Fruit fly (Drosophila melanogaster): Measurements from ENCODE around the gene slmb.

DNA sequence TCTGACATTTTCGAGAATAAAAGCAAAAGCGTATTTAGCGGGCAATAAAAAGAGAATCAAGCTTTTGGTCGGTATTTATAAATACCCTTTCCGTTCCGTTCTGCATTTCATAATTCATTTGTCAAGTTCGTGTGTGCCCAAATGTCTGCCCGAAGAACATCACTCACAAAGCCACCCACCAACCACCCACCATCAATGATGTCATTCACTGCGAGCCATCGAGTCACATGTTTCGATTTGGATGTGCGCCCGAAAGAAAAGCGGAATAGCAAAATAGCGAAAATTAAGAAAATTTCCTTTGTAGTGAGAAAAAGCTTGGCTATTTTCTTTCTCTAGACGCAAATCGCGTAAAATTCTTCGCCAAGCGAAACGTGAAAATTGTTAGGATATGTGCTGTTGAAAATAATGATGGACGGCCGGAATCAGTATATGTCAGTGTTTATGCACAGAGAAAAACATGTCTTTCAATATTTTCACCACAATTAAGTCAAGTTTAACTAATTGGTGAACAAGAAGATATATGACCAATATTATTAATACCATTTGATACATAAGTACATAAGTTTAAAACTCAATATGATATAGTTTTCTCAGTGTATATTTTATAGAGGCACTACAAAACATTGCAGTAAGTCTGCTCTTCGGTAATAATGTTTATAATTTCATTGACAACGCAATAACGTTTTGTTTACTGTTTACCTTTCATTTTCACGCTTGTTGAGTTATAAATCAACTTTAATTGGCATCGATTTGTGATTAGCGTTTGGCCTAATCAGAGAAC, 24.0 kb upstream of the slmb start:
- TF ChIP-seq Sp1 (GFP tag; optimal IDR thresholded peaks at IDR 0.05) (peak; percentile 61), Mio (GFP tag; optimal IDR thresholded peaks at IDR 0.05) (no peak), Dfd (GFP tag; optimal IDR thresholded peaks at IDR 0.05) (no peak)
